Fruit fly (Drosophila melanogaster): Measurements from ENCODE around the gene Dhfr.

Gene Dhfr

DNA sequence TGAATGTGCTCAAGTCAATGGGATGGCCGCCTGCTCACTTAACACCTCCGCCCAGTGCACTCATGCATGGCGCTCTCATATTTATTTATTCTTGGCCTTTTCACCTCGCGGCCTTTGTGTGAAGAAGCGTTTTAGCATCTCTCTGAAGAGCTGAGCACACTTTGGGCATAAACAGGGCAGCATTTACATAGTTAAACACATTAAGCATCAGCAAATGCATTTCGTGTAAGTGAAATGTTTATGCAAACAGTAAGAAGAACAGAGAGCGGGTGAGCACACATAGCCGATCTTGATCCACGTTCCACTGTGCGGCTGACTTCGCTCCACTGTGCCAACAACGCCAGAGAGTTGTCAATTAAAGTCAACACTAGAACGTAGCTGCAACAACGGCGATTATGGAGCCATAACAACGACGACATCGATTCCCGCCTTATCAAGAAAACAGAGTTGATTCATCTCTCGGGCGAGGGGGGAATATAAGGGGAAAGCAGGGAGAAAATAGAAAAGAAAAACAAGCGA lies 43.7 kb downstream of the Dhfr start (continued):
- no peak for TF ChIP-seq CG12299 (tag; optimal IDR thresholded peaks at IDR 0.05)
- peak; percentile 5 for TF ChIP-seq nom (GFP tag; optimal IDR thresholded peaks at IDR 0.05)
- no peak for TF ChIP-seq CG10321 (GFP tag; IDR thresholded peaks at IDR 0.05)
- peak; percentile 50 for TF ChIP-seq CG7987 (GFP tag; optimal IDR thresholded peaks at IDR 0.05)
- 0 out of 3 replicates have a peak, but pooled peaks have one; percentile 31 for TF ChIP-seq CG11093 (GFP tag; IDR thresholded peaks at IDR 0.05)
- TF ChIP-seq onecut (GFP tag; IDR thresholded peaks at IDR 0.05), result peak; percentile 34
- no peak for TF ChIP-seq CG15073 (GFP tag; optimal IDR thresholded peaks at IDR 0.05)
- TF ChIP-seq Trl (optimal IDR thresholded peaks at IDR 0.05), result no peak
- TF ChIP-seq Trl (GFP tag; optimal IDR thresholded peaks at IDR 0.05), result peak; percentile 56
- TF ChIP-seq CG31441 (GFP tag; IDR thresholded peaks at IDR 0.05), result peak; percentile 48; the same call in 1 of the 2 replicates
- TF ChIP-seq CG17186 (GFP tag; optimal IDR thresholded peaks at IDR 0.05), result peak; percentile 70
- TF ChIP-seq en (GFP tag; optimal IDR thresholded peaks at IDR 0.05), result peak; percentile 22
- peak; percentile 22; the same call in 1 of the 3 replicates for TF ChIP-seq B-H1 (GFP tag; IDR thresholded peaks at IDR 0.05)
- TF ChIP-seq Side (GFP tag; optimal IDR thresholded peaks at IDR 0.05), result peak; percentile 36
- peak; percentile 63 for TF ChIP-seq CG6654 (GFP tag; optimal IDR thresholded peaks at IDR 0.05)
- no peak for TF ChIP-seq her (GFP tag; optimal IDR thresholded peaks at IDR 0.05)
- peak; percentile 5 for TF ChIP-seq CG7839 (tag; optimal IDR thresholded peaks at IDR 0.05)
- TF ChIP-seq CG3995 (GFP tag; optimal IDR thresholded peaks at IDR 0.05), result no peak
- TF ChIP-seq exex (tag; optimal IDR thresholded peaks at IDR 0.05), result peak; percentile 32
- peak; percentile 15 for TF ChIP-seq CG4282 (GFP tag; optimal IDR thresholded peaks at IDR 0.05)
- no peak for TF ChIP-seq aop (GFP tag; IDR thresholded peaks at IDR 0.05)
- TF ChIP-seq Max (GFP tag; optimal IDR thresholded peaks at IDR 0.05), result no peak
- no peak for TF ChIP-seq Adf1 (GFP tag; IDR thresholded peaks at IDR 0.05)
- peak; percentile 45 for TF ChIP-seq CG8944 (GFP tag; optimal IDR thresholded peaks at IDR 0.05)
- no peak for TF ChIP-seq CG4617 (GFP tag; optimal IDR thresholded peaks at IDR 0.05; ENCODE audit: borderline replicate concordance)
- peak; percentile 60 for TF ChIP-seq gem (tag; optimal IDR thresholded peaks at IDR 0.05)
- TF ChIP-seq chif (GFP tag; optimal IDR thresholded peaks at IDR 0.05), result peak; percentile 60 to 65
- peak; percentile 42 for TF ChIP-seq CG10979 (tag; optimal IDR thresholded peaks at IDR 0.05)
- TF ChIP-seq CG8290 (GFP tag; optimal IDR thresholded peaks at IDR 0.05), result peak; percentile 63
- peak in 1 of 2 experiments; percentile 58 for TF ChIP-seq CG8290 (tag; optimal IDR thresholded peaks at IDR 0.05)
- no peak for TF ChIP-seq CG14014 (GFP tag; IDR thresholded peaks at IDR 0.05)
- peak in 1 of 3 experiments; percentile 27 for TF ChIP-seq Stat92E (GFP tag; optimal IDR thresholded peaks at IDR 0.05)
- TF ChIP-seq mam (GFP tag; optimal IDR thresholded peaks at IDR 0.05), result no peak
- peak; percentile 25 for TF ChIP-seq gsb-n (tag; optimal IDR thresholded peaks at IDR 0.05)
- TF ChIP-seq trem (tag; optimal IDR thresholded peaks at IDR 0.05), result peak; percentile 63
- TF ChIP-seq tin (GFP tag; optimal IDR thresholded peaks at IDR 0.05), result peak; percentile 32
- no peak for TF ChIP-seq Bgb (GFP tag; IDR thresholded peaks at IDR 0.05; ENCODE audit: partially characterized antibody)
- peak; percentile 16 for TF ChIP-seq Nf-YB (GFP tag; optimal IDR thresholded peaks at IDR 0.05)
- TF ChIP-seq jing (GFP tag; optimal IDR thresholded peaks at IDR 0.05), result peak; percentile 31
- TF ChIP-seq Atf3 (GFP tag; optimal IDR thresholded peaks at IDR 0.05), result no peak
- peak; percentile 59 for TF ChIP-seq HHEX (GFP tag; optimal IDR thresholded peaks at IDR 0.05)
- TF ChIP-seq CG30020 (tag; optimal IDR thresholded peaks at IDR 0.05), result no peak
- TF ChIP-seq tup (GFP tag; optimal IDR thresholded peaks at IDR 0.05), result peak; percentile 20
- TF ChIP-seq CG12104 (GFP tag; optimal IDR thresholded peaks at IDR 0.05), result peak; percentile 63
- no peak for TF ChIP-seq ranshi (GFP tag; IDR thresholded peaks at IDR 0.05)
- peak; percentile 42 for TF ChIP-seq unpg (GFP tag; optimal IDR thresholded peaks at IDR 0.05)
- TF ChIP-seq Jarid2 (GFP tag; optimal IDR thresholded peaks at IDR 0.05), result peak; percentile 42
- TF ChIP-seq CG17829 (tag; optimal IDR thresholded peaks at IDR 0.05), result peak; percentile 29
- peak; percentile 9 for TF ChIP-seq Bdp1 (GFP tag; optimal IDR thresholded peaks at IDR 0.05)
- TF ChIP-seq CG8359 (GFP tag; optimal IDR thresholded peaks at IDR 0.05; ENCODE audit: borderline replicate concordance), result peak; percentile 76
- TF ChIP-seq H2.0 (GFP tag; IDR thresholded peaks at IDR 0.05), result 0 out of 2 replicates have a peak, but pooled peaks have one; percentile 29
